Worm (Caenorhabditis elegans): ENCODE measurements around the gene clec-232.
"Not testable (repeated sequence)": the region's sequence is repeated elsewhere in the genome, so short reads cannot be mapped to it uniquely, and the experiment has no call there.

The clec-232 gene

ce11 chrV:15975845-15976244 lies at the start of gene clec-232:
Gene clec-232, plus strand, starts transcription at chrV:15976145.
- no peak for TF ChIP-seq egl-27 (tag; optimal IDR thresholded peaks at IDR 0.05)
- TF ChIP-seq ztf-4 (tag; optimal IDR thresholded peaks at IDR 0.05): no peak
- no peak for TF ChIP-seq zag-1 (tag; optimal IDR thresholded peaks at IDR 0.05)
- TF ChIP-seq daf-12 (tag; optimal IDR thresholded peaks at IDR 0.05): no peak

- TF ChIP-seq fos-1 (tag; optimal IDR thresholded peaks at IDR 0.05) (no peak), ama-1 (optimal IDR thresholded peaks at IDR 0.05) (no peak)
These were observed 47.6 kb upstream of the clec-232 start, which contains the start of gene pzf-1 for ce11 chrV:15928325-15928724. Gene pzf-1, minus strand, starts transcription at chrV:15928425.

ce11 chrV:15929882-15930281 lies 46.1 kb upstream of the clec-232 start, which contains the start of gene srbc-77:
Gene srbc-77, plus strand, starts transcription at chrV:15930182.
- not testable (repeated sequence) for TF ChIP-seq snpc-4, fos-1, zag-1 (tag; optimal IDR thresholded peaks at IDR 0.05)

- no peak for TF ChIP-seq jun-1 (tag; optimal IDR thresholded peaks at IDR 0.05)
- no peak for TF ChIP-seq ceh-16 (tag; optimal IDR thresholded peaks at IDR 0.05)
- TF ChIP-seq elt-3 (tag; optimal IDR thresholded peaks at IDR 0.05): no peak
- no peak for TF ChIP-seq snpc-4 (tag; optimal IDR thresholded peaks at IDR 0.05)
- no peak for TF ChIP-seq ceh-9 (tag; optimal IDR thresholded peaks at IDR 0.05)
- no peak for TF ChIP-seq lsy-12 (tag; optimal IDR thresholded peaks at IDR 0.05)
- no peak for TF ChIP-seq ama-1 (optimal IDR thresholded peaks at IDR 0.05)
- no peak for TF ChIP-seq nhr-11 (tag; optimal IDR thresholded peaks at IDR 0.05)
- no peak for TF ChIP-seq ceh-28 (tag; optimal IDR thresholded peaks at IDR 0.05)
- no peak for TF ChIP-seq nhr-76 (tag; optimal IDR thresholded peaks at IDR 0.05)
- no peak for TF ChIP-seq aly-2 (tag; optimal IDR thresholded peaks at IDR 0.05)
- no peak for TF ChIP-seq nhr-237 (tag; optimal IDR thresholded peaks at IDR 0.05)
- TF ChIP-seq nhr-12 (tag; optimal IDR thresholded peaks at IDR 0.05): no peak
- TF ChIP-seq nfya-1 (tag; optimal IDR thresholded peaks at IDR 0.05; ENCODE audit: insufficient read depth): no peak
These were observed 43.6 kb upstream of the clec-232 start, which contains the start of gene srw-26 for ce11 chrV:15932390-15932789. Gene srw-26, minus strand, starts transcription at chrV:15932490.

ce11 chrV:15940254-15940653 lies 35.7 kb upstream of the clec-232 start, which contains the start of gene srw-55:
Gene srw-55, minus strand, starts transcription at chrV:15940354.
- no peak for TF ChIP-seq nhr-43 (tag; optimal IDR thresholded peaks at IDR 0.05; ENCODE audit: poor library complexity, severe bottlenecking)
- no peak for TF ChIP-seq ztf-4 (tag; optimal IDR thresholded peaks at IDR 0.05)
- no peak for TF ChIP-seq mdl-1 (tag; optimal IDR thresholded peaks at IDR 0.05)
- no peak for TF ChIP-seq tbx-2 (tag; optimal IDR thresholded peaks at IDR 0.05)
- no peak for TF ChIP-seq ceh-16 (tag; optimal IDR thresholded peaks at IDR 0.05)
- TF ChIP-seq pqm-1 (tag; optimal IDR thresholded peaks at IDR 0.05): no peak
- TF ChIP-seq hmg-11 (tag; optimal IDR thresholded peaks at IDR 0.05): no peak
- TF ChIP-seq unc-39 (tag; optimal IDR thresholded peaks at IDR 0.05): no peak
- no peak for TF ChIP-seq jun-1 (tag; optimal IDR thresholded peaks at IDR 0.05)
- TF ChIP-seq nhr-76 (tag; optimal IDR thresholded peaks at IDR 0.05): no peak
- TF ChIP-seq elt-2 (tag; optimal IDR thresholded peaks at IDR 0.05): no peak
- TF ChIP-seq nhr-11 (tag; optimal IDR thresholded peaks at IDR 0.05): no peak

- no peak for TF ChIP-seq skn-1 (tag; optimal IDR thresholded peaks at IDR 0.05)
- TF ChIP-seq pqm-1 (tag; optimal IDR thresholded peaks at IDR 0.05): no peak
- TF ChIP-seq zag-1 (tag; optimal IDR thresholded peaks at IDR 0.05): no peak
- TF ChIP-seq ama-1 (optimal IDR thresholded peaks at IDR 0.05): no peak
- no peak for TF ChIP-seq ztf-11 (tag; optimal IDR thresholded peaks at IDR 0.05)
- TF ChIP-seq fkh-10 (GFP tag; optimal IDR thresholded peaks at IDR 0.05): no peak
- TF ChIP-seq unc-62 (GFP tag; optimal IDR thresholded peaks at IDR 0.05): no peak
- no peak for TF ChIP-seq tbx-2 (tag; optimal IDR thresholded peaks at IDR 0.05)
- TF ChIP-seq elt-1 (tag; optimal IDR thresholded peaks at IDR 0.05): no peak
- no peak for TF ChIP-seq R02D3.7 (tag; optimal IDR thresholded peaks at IDR 0.05)
- no peak for TF ChIP-seq fkh-2 (tag; optimal IDR thresholded peaks at IDR 0.05)
- no peak for TF ChIP-seq nhr-77 (tag; optimal IDR thresholded peaks at IDR 0.05)
- no peak for TF ChIP-seq elt-3 (tag; optimal IDR thresholded peaks at IDR 0.05)
- TF ChIP-seq nhr-12 (tag; optimal IDR thresholded peaks at IDR 0.05): no peak
- TF ChIP-seq daf-12 (tag; optimal IDR thresholded peaks at IDR 0.05): no peak
- TF ChIP-seq jun-1 (tag; optimal IDR thresholded peaks at IDR 0.05): no peak
These were observed 32.8 kb upstream of the clec-232 start, which contains the start of gene srw-53 for ce11 chrV:15943125-15943524. Gene srw-53, plus strand, starts transcription at chrV:15943425.
